Worm (Caenorhabditis elegans): ENCODE measurements around the gene F19F10.3.

DNA sequence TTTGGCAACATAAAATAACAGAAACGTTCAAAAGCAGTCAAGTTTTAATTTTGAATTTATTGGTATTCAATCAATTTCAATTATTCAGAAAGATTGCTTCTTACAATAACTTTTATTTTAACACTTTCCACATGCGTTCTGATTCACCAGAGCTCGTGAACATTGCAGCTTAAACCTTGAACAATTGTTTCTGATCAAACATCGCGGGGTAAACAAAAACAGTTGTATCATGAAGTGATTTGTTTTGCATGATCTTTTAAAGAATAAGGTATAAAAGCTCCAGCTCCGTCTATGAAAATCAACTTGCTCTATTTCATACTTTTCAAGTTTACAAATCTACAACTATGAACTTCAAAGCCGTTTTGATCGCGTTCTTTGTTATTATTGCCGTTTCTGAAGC lies 28.5 kb upstream of the F19F10.3 start, which contains the start of gene C54F6.6:
- TF ChIP-seq snpc-4 (tag; optimal IDR thresholded peaks at IDR 0.05) (no peak), sptf-1 (tag; optimal IDR thresholded peaks at IDR 0.05) (no peak), mab-5 (tag; optimal IDR thresholded peaks at IDR 0.05) (no peak), pha-4 (tag; optimal IDR thresholded peaks at IDR 0.05) (no peak), flh-1 (GFP tag; optimal IDR thresholded peaks at IDR 0.05) (no peak), nhr-237 (tag; optimal IDR thresholded peaks at IDR 0.05) (no peak)

Data from whole organism, mixed stage, embryonic.